Worm (Caenorhabditis elegans): ENCODE data around the gene F41B4.2.

DNA sequence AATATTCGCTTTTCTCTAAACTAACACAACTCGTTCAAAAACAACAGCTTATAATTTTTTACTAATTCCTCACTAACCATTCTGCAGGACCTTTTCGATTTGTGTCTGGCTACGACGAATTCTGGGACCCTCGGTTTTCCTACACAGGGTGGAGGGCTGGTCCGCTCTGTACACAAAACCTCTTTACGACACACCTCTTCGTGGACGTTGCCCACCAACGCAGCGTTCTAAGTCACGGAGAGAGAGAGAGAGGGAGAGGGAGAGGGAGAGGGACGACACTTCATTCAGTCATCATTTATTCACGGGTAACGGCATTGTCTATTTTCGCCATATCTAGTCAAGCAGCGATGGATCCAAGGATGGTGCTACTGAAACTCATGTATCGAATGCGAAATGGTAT is 28.6 kb downstream of the F41B4.2 start, which contains the start of gene atg-2:
- no peak for TF ChIP-seq dmd-4 (tag; optimal IDR thresholded peaks at IDR 0.05; ENCODE audit: borderline replicate concordance)
- no peak for TF ChIP-seq ref-2 (tag; optimal IDR thresholded peaks at IDR 0.05)
- TF ChIP-seq lin-11 (tag; optimal IDR thresholded peaks at IDR 0.05): no peak
- TF ChIP-seq hlh-30 (tag; optimal IDR thresholded peaks at IDR 0.05; ENCODE audit: insufficient read depth): no peak
- TF ChIP-seq hlh-15 (tag; optimal IDR thresholded peaks at IDR 0.05): no peak
- no peak for TF ChIP-seq sox-4 (tag; optimal IDR thresholded peaks at IDR 0.05)
- no peak for TF ChIP-seq pax-1 (tag; optimal IDR thresholded peaks at IDR 0.05)
- TF ChIP-seq zip-5 (tag; optimal IDR thresholded peaks at IDR 0.05): no peak
- no peak for TF ChIP-seq ceh-2 (tag; optimal IDR thresholded peaks at IDR 0.05)
- no peak for TF ChIP-seq gmeb-2 (tag; optimal IDR thresholded peaks at IDR 0.05)

Measured in whole organism, late embryonic.